Worm (Caenorhabditis elegans): Measurements from ENCODE around the gene trp-1.

The trp-1 gene

ce11 chrIII:8577534-8577933 is 42.6 kb downstream of the trp-1 start:
- TF ChIP-seq spr-3 (GFP tag; optimal IDR thresholded peaks at IDR 0.05) (no peak), sdz-12 (GFP tag; optimal IDR thresholded peaks at IDR 0.05) (no peak), ztf-11 (tag; optimal IDR thresholded peaks at IDR 0.05) (no peak), D1046.2 (GFP tag; IDR thresholded peaks at IDR 0.05) (no peak), nhr-42 (GFP tag; IDR thresholded peaks at IDR 0.05) (no peak), Y48G9A.11 (GFP tag; IDR thresholded peaks at IDR 0.05) (no peak), ZK546.5 (tag; optimal IDR thresholded peaks at IDR 0.05) (no peak), rbr-2 (tag; optimal IDR thresholded peaks at IDR 0.05) (no peak), tra-1 (GFP tag; IDR thresholded peaks at IDR 0.05) (no peak), fos-1 (tag; optimal IDR thresholded peaks at IDR 0.05) (no peak), daf-16 (GFP tag; optimal IDR thresholded peaks at IDR 0.05) (no peak), daf-16 (tag; optimal IDR thresholded peaks at IDR 0.05) (no peak), ceh-20 (GFP tag; IDR thresholded peaks at IDR 0.05) (no peak), hlh-30 (tag; optimal IDR thresholded peaks at IDR 0.05; ENCODE audit: insufficient read depth) (no peak), nhr-11 (tag; optimal IDR thresholded peaks at IDR 0.05) (no peak), saeg-2 (GFP tag; IDR thresholded peaks at IDR 0.05) (no peak), nhr-76 (tag; optimal IDR thresholded peaks at IDR 0.05) (no peak), jun-1 (tag; optimal IDR thresholded peaks at IDR 0.05) (no peak)

- TF ChIP-seq F49E8.2 (tag; optimal IDR thresholded peaks at IDR 0.05; ENCODE audit: borderline replicate concordance), result no peak
- peak; percentile 5 for TF ChIP-seq aha-1 (tag)
- no peak for TF ChIP-seq pha-4 (GFP tag; IDR thresholded peaks at IDR 0.05)
- TF ChIP-seq pha-4 (tag; optimal IDR thresholded peaks at IDR 0.05), result no peak
- peak in 1 of 2 experiments; percentile 83 for TF ChIP-seq unc-62 (GFP tag; optimal IDR thresholded peaks at IDR 0.05 in 1 of 2)
- no peak for TF ChIP-seq unc-62 (tag; optimal IDR thresholded peaks at IDR 0.05)
Measured at ce11 chrIII:8578381-8578780, 43.5 kb downstream of the trp-1 start.

ce11 chrIII:8579367-8579766 is 44.4 kb downstream of the trp-1 start:
- TF ChIP-seq ctbp-1 (GFP tag; IDR thresholded peaks at IDR 0.05) (0 out of 2 replicates have a peak, but pooled peaks have one; percentile 36), aha-1 (tag) (peak; percentile 93), lin-1 (GFP tag; IDR thresholded peaks at IDR 0.05) (no peak), lsy-2 (tag; optimal IDR thresholded peaks at IDR 0.05) (no peak), egl-27 (tag; optimal IDR thresholded peaks at IDR 0.05) (no peak), lir-3 (tag; optimal IDR thresholded peaks at IDR 0.05) (no peak)

ce11 chrIII:8580802-8581201 is 45.9 kb downstream of the trp-1 start, which contains the start of gene doxa-1:
doxa-1 (plus strand) TSS chrIII:8581102.
- TF ChIP-seq aha-1 (tag) (peak; percentile 11), egl-43 (GFP tag; IDR thresholded peaks at IDR 0.05) (no peak), unc-62 (GFP tag; optimal IDR thresholded peaks at IDR 0.05 in 1 of 2) (peak in 1 of 2 experiments; percentile 87), unc-62 (tag; optimal IDR thresholded peaks at IDR 0.05) (no peak)

- TF ChIP-seq ZK337.2 (GFP tag; IDR thresholded peaks at IDR 0.05) (no peak), tra-1 (GFP tag; IDR thresholded peaks at IDR 0.05) (no peak), aha-1 (tag) (peak; percentile 91), zip-2 (tag; optimal IDR thresholded peaks at IDR 0.05) (no peak), Y75B8A.6 (GFP tag; IDR thresholded peaks at IDR 0.05) (no peak), Y5F2A.4 (GFP tag; optimal IDR thresholded peaks at IDR 0.05) (no peak), pha-4 (GFP tag; IDR thresholded peaks at IDR 0.05) (no peak), pha-4 (tag; optimal IDR thresholded peaks at IDR 0.05) (no peak), lim-7 (GFP tag; IDR thresholded peaks at IDR 0.05) (no peak), nhr-77 (tag; optimal IDR thresholded peaks at IDR 0.05) (no peak), nhr-102 (tag; optimal IDR thresholded peaks at IDR 0.05) (no peak), ceh-28 (tag; optimal IDR thresholded peaks at IDR 0.05) (no peak), F49E8.2 (tag; optimal IDR thresholded peaks at IDR 0.05; ENCODE audit: borderline replicate concordance) (no peak), D1046.2 (GFP tag; IDR thresholded peaks at IDR 0.05) (no peak), mxl-2 (GFP tag; conservative IDR thresholded peaks at IDR 0.05) (no peak), ztf-7 (tag; optimal IDR thresholded peaks at IDR 0.05) (no peak), fkh-10 (GFP tag; optimal IDR thresholded peaks at IDR 0.05) (peak; percentile 92), snpc-1.2 (GFP tag; IDR thresholded peaks at IDR 0.05) (no peak), ctbp-1 (GFP tag; IDR thresholded peaks at IDR 0.05) (0 out of 2 replicates have a peak, but pooled peaks have one; percentile 25), tag-97 (GFP tag; IDR thresholded peaks at IDR 0.05) (no peak), daf-16 (GFP tag; optimal IDR thresholded peaks at IDR 0.05) (no peak), daf-16 (tag; optimal IDR thresholded peaks at IDR 0.05) (no peak)
Measured at ce11 chrIII:8588592-8589153, 53.7 kb downstream of the trp-1 start, which contains the start of gene glr-1. glr-1 (minus strand) TSS chrIII:8588642.
